Fruit fly (Drosophila melanogaster) whole organism, embryonic: ENCODE results near the gene CG34432.

Source experiments
- Asciz ChIP-seq: fragments of 200-800 bp; sonication (Bioruptor generic); optimal IDR thresholded peaks from 2 replicates; lab custom pipeline; 2017; ENCODE audit warnings: missing biosample characterization, mild to moderate bottlenecking, missing genetic modification characterization, missing genetic modification reagents
- CG11085 ChIP-seq: fragments of 200-800 bp; sonication (Bioruptor generic); IDR thresholded peaks from 2 replicates; pipeline ENCODE4 v1.3.6; 2022; ENCODE audit warnings: missing biosample characterization, missing genetic modification characterization
- CG11093 ChIP-seq: fragments of 200-800 bp; sonication (Bioruptor generic); IDR thresholded peaks from 3 replicates; pipeline ENCODE4 v1.3.6; 2022; ENCODE audit warnings: missing biosample characterization, missing genetic modification characterization
- CG11456 ChIP-seq: fragments of 200-800 bp; sonication (Bioruptor generic); IDR thresholded peaks from 3 replicates; pipeline ENCODE4 v1.3.6; 2022; ENCODE audit warnings: missing biosample characterization, missing genetic modification characterization
- CG11504 ChIP-seq: fragments of 200-800 bp; sonication (Bioruptor generic); optimal IDR thresholded peaks from 3 replicates; lab custom pipeline; 2019; ENCODE audit warnings: missing biosample characterization, mild to moderate bottlenecking, missing genetic modification characterization, moderate library complexity
- CG11723 ChIP-seq: fragments of 200-800 bp; sonication (Bioruptor generic); optimal IDR thresholded peaks from 2 replicates; lab custom pipeline; 2017; ENCODE audit warnings: missing biosample characterization, mild to moderate bottlenecking, missing genetic modification characterization
- CG1233 ChIP-seq: fragments of 200-800 bp; sonication (Bioruptor generic); optimal IDR thresholded peaks from 4 replicates; lab custom pipeline; 2018; ENCODE audit warnings: missing biosample characterization, mild to moderate bottlenecking, missing genetic modification characterization
- CG12391 ChIP-seq: fragments of 200-800 bp; sonication (Bioruptor generic); optimal IDR thresholded peaks from 3 replicates; lab custom pipeline; 2018; ENCODE audit warnings: missing biosample characterization, mild to moderate bottlenecking, missing genetic modification characterization, moderate library complexity
- CG13123 ChIP-seq: fragments of 200-800 bp; sonication (Bioruptor generic); optimal IDR thresholded peaks from 2 replicates; lab custom pipeline; 2016; ENCODE audit warnings: missing biosample characterization, missing genetic modification characterization
- CG15696 ChIP-seq: fragments of 200-800 bp; sonication (Bioruptor generic); optimal IDR thresholded peaks from 2 replicates; lab custom pipeline; 2019; ENCODE audit warnings: missing biosample characterization, mild to moderate bottlenecking, missing genetic modification characterization, moderate library complexity
- CG1603 ChIP-seq: fragments of 200-800 bp; sonication (Bioruptor generic); optimal IDR thresholded peaks from 2 replicates; lab custom pipeline; 2019; ENCODE audit warnings: missing biosample characterization, mild to moderate bottlenecking, missing genetic modification characterization, moderate library complexity
- CG1647 ChIP-seq: fragments of 200-800 bp; sonication (Bioruptor generic); optimal IDR thresholded peaks from 3 replicates; lab custom pipeline; 2016; ENCODE audit warnings: missing biosample characterization, missing genetic modification characterization
- CG18599 ChIP-seq: fragments of 200-800 bp; sonication (Bioruptor generic); optimal IDR thresholded peaks from 3 replicates; lab custom pipeline; 2017; ENCODE audit warnings: missing biosample characterization, missing genetic modification characterization, mild to moderate bottlenecking, moderate library complexity, missing genetic modification reagents
- CG3065 ChIP-seq: fragments of 200-800 bp; sonication (Bioruptor generic); optimal IDR thresholded peaks from 2 replicates; lab custom pipeline; 2016; ENCODE audit warnings: missing biosample characterization, missing genetic modification characterization
- CG33213 ChIP-seq: fragments of 200-800 bp; sonication (Bioruptor generic); optimal IDR thresholded peaks from 3 replicates; lab custom pipeline; 2016; ENCODE audit warnings: missing biosample characterization, missing genetic modification characterization
- CG33557 ChIP-seq: fragments of 200-800 bp; sonication (Bioruptor generic); optimal IDR thresholded peaks from 2 replicates; lab custom pipeline; 2019; ENCODE audit warnings: missing biosample characterization, mild to moderate bottlenecking, missing genetic modification characterization, moderate library complexity
- CG3838 ChIP-seq: fragments of 200-800 bp; sonication (Bioruptor generic); optimal IDR thresholded peaks from 3 replicates; lab custom pipeline; 2016; ENCODE audit warnings: missing biosample characterization, missing genetic modification characterization
- CG4820 ChIP-seq: fragments of 200-800 bp; sonication (Bioruptor generic); optimal IDR thresholded peaks from 3 replicates; lab custom pipeline; 2016; ENCODE audit warnings: missing biosample characterization, missing genetic modification characterization
- CG6683 ChIP-seq: fragments of 200-800 bp; sonication (Bioruptor generic); optimal IDR thresholded peaks from 2 replicates; lab custom pipeline; 2017; ENCODE audit warnings: missing biosample characterization, mild to moderate bottlenecking, missing genetic modification characterization, missing genetic modification reagents
- CG6689 ChIP-seq: fragments of 200-800 bp; sonication (Bioruptor generic); IDR thresholded peaks from 2 replicates; pipeline ENCODE4 v1.3.6; 2022; ENCODE audit warnings: missing biosample characterization, missing genetic modification characterization
- CG8388 ChIP-seq: fragments of 200-800 bp; sonication (Bioruptor generic); optimal IDR thresholded peaks from 2 replicates; lab custom pipeline; 2019; ENCODE audit warnings: missing biosample characterization, mild to moderate bottlenecking, missing genetic modification characterization, moderate library complexity
- CG8478 ChIP-seq: fragments of >200 bp; optimal IDR thresholded peaks from 2 replicates; lab custom pipeline; 2018
- Ets65A ChIP-seq: fragments of 200-800 bp; sonication (Bioruptor generic); peaks from one replicate; lab custom pipeline; 2016; ENCODE audit warnings: missing biosample characterization, missing genetic modification characterization
- MESR4 ChIP-seq: fragments of 200-800 bp; sonication (Bioruptor generic); optimal IDR thresholded peaks from 2 replicates; lab custom pipeline; 2018; ENCODE audit warnings: missing biosample characterization, mild to moderate bottlenecking, missing genetic modification characterization, moderate library complexity
- Ptx1 ChIP-seq: fragments of 200-800 bp; sonication (Bioruptor generic); IDR thresholded peaks from 2 replicates; pipeline ENCODE4 v1.3.6; 2022; ENCODE audit warnings: missing biosample characterization, missing genetic modification characterization
- Rfx ChIP-seq: fragments of 200-800 bp; sonication (Bioruptor generic); IDR thresholded peaks from 2 replicates; pipeline ENCODE4 v1.3.6; 2022; ENCODE audit warnings: missing biosample characterization, missing genetic modification characterization
- Spps ChIP-seq: fragments of 200-800 bp; sonication (Bioruptor generic); optimal IDR thresholded peaks from 2 replicates; lab custom pipeline; 2018; ENCODE audit warnings: missing biosample characterization, mild to moderate bottlenecking, missing genetic modification characterization
- TFAM ChIP-seq: fragments of 200-800 bp; sonication (Bioruptor generic); optimal IDR thresholded peaks from 2 replicates; lab custom pipeline; 2017; ENCODE audit warnings: missing biosample characterization, missing genetic modification characterization, inconsistent platforms
- aop ChIP-seq: fragments of 200-800 bp; sonication (Bioruptor generic); IDR thresholded peaks from 2 replicates; pipeline ENCODE4 v1.3.6; 2022; ENCODE audit warnings: missing biosample characterization, missing genetic modification characterization
- az2 ChIP-seq: fragments of 200-800 bp; sonication (Bioruptor generic); optimal IDR thresholded peaks from 3 replicates; lab custom pipeline; 2016; ENCODE audit warnings: missing biosample characterization, missing genetic modification characterization
- br ChIP-seq: fragments of >200 bp; optimal IDR thresholded peaks from 2 replicates; lab custom pipeline; 2017
- chinmo ChIP-seq: fragments of 200-800 bp; sonication (Bioruptor generic); IDR thresholded peaks from 4 replicates; pipeline ENCODE4 v1.3.6; 2022; ENCODE audit warnings: missing biosample characterization, missing genetic modification characterization; ENCODE audit not compliant: partially characterized antibody
- dmrt11E ChIP-seq: fragments of 200-800 bp; sonication (Bioruptor generic); optimal IDR thresholded peaks from 3 replicates; lab custom pipeline; 2018; ENCODE audit warnings: missing biosample characterization, mild to moderate bottlenecking, missing genetic modification characterization, moderate library complexity
- dysf ChIP-seq: fragments of 200-800 bp; sonication (Bioruptor generic); IDR thresholded peaks from 3 replicates; pipeline ENCODE4 v1.3.6; 2022; ENCODE audit warnings: missing biosample characterization, missing genetic modification characterization
- en ChIP-seq: fragments of 200-800 bp; sonication (Bioruptor generic); optimal IDR thresholded peaks from 2 replicates; lab custom pipeline; 2016; ENCODE audit warnings: missing biosample characterization, missing genetic modification characterization
- ewg ChIP-seq: fragments of 200-800 bp; sonication (Bioruptor generic); optimal IDR thresholded peaks from 3 replicates; lab custom pipeline; 2017; ENCODE audit warnings: mild to moderate bottlenecking, missing biosample characterization, missing genetic modification reagents, missing genetic modification characterization
- fd64A ChIP-seq: fragments of 200-800 bp; sonication (Bioruptor generic); optimal IDR thresholded peaks from 3 replicates; lab custom pipeline; 2018; ENCODE audit warnings: missing biosample characterization, mild to moderate bottlenecking, missing genetic modification characterization
- hkb ChIP-seq, 2 experiments: fragments of 200-800 bp in 1 of 2; fragments of >200 bp in 1 of 2; sonication (Bioruptor generic) in 1 of 2; IDR thresholded peaks in 1 of 2; optimal IDR thresholded peaks in 1 of 2; 2 replicates each; pipeline versions ENCODE4 v1.3.6 to Lab custom; 2017 to 2022; ENCODE audit warnings: missing biosample characterization in 1 of 2, missing genetic modification characterization in 1 of 2
- mam ChIP-seq: fragments of 200-800 bp; sonication (Bioruptor generic); optimal IDR thresholded peaks from 3 replicates; lab custom pipeline; 2016; ENCODE audit warnings: missing biosample characterization, missing genetic modification characterization
- repo ChIP-seq: fragments of 200-800 bp; sonication (Bioruptor generic); optimal IDR thresholded peaks from 2 replicates; lab custom pipeline; 2016; ENCODE audit warnings: missing biosample characterization, missing genetic modification characterization
- rib ChIP-seq: fragments of 200-800 bp; sonication (Bioruptor generic); IDR thresholded peaks from 2 replicates; pipeline ENCODE4 v1.3.6; 2022; ENCODE audit warnings: missing biosample characterization, missing genetic modification characterization
- sim ChIP-seq: fragments of 200-800 bp; sonication (Bioruptor generic); IDR thresholded peaks from 2 replicates; pipeline ENCODE4 v1.3.6; 2022; ENCODE audit warnings: missing biosample characterization, missing genetic modification characterization
- sima ChIP-seq: fragments of 200-800 bp; sonication (Bioruptor generic); optimal IDR thresholded peaks from 2 replicates; lab custom pipeline; 2016; ENCODE audit warnings: missing biosample characterization, missing genetic modification characterization
- sisA ChIP-seq: fragments of 200-800 bp; sonication (Bioruptor generic); IDR thresholded peaks from 2 replicates; pipeline ENCODE4 v1.3.6; 2022; ENCODE audit warnings: missing biosample characterization, missing genetic modification characterization
- sqz ChIP-seq: fragments of 200-800 bp; sonication (Bioruptor generic); optimal IDR thresholded peaks from 3 replicates; lab custom pipeline; 2018; ENCODE audit warnings: missing biosample characterization, mild to moderate bottlenecking, missing genetic modification characterization
- tio ChIP-seq: fragments of 200-800 bp; sonication (Bioruptor generic); optimal IDR thresholded peaks from 2 replicates; lab custom pipeline; 2017; ENCODE audit warnings: missing biosample characterization, missing genetic modification characterization, inconsistent platforms
- ttk ChIP-seq: fragments of 200-800 bp; sonication (Bioruptor generic); IDR thresholded peaks from 2 replicates; pipeline ENCODE4 v2.1.2; 2022; ENCODE audit warnings: missing biosample characterization, missing genetic modification characterization
- wdn ChIP-seq: fragments of 200-800 bp; sonication (Bioruptor generic); IDR thresholded peaks from 2 replicates; pipeline ENCODE4 v1.3.6; 2022; ENCODE audit warnings: missing biosample characterization, missing genetic modification characterization
- zfh1 ChIP-seq: fragments of 200-800 bp; sonication (Bioruptor generic); IDR thresholded peaks from 3 replicates; pipeline ENCODE4 v1.3.6; 2022; ENCODE audit warnings: missing biosample characterization, missing genetic modification characterization

CG34432 gene

dm6 chr3R:30600154-30601009, 48.6 kb upstream of the CG34432 start (continued):
- peak; percentile 89 for TF ChIP-seq ttk (GFP tag; lab: Robert Waterston, UW)
- TF ChIP-seq CG8478 (lab: Kevin White, UChicago), result no peak
- peak; percentile 63 for TF ChIP-seq TFAM (GFP tag; lab: Kevin White, UChicago)
- TF ChIP-seq CG12391, result peak; percentile 92
- peak; percentile 94 for TF ChIP-seq CG18599 (GFP tag; lab: Kevin White, UChicago)
- TF ChIP-seq CG11093 (GFP tag; lab: Robert Waterston, UW), result peak; percentile 86
- peak; percentile 78 for TF ChIP-seq fd64A
- peak; percentile 87 for TF ChIP-seq mam (GFP tag; lab: Kevin White, UChicago)
- peak; percentile 88 for TF ChIP-seq Spps (tag; lab: Kevin White, UChicago)
- peak; percentile 78 for TF ChIP-seq ewg (GFP tag; lab: Kevin White, UChicago)
- peak; percentile 63 for TF ChIP-seq CG33557 (GFP tag; lab: Kevin White, UChicago)
- TF ChIP-seq aop (GFP tag; lab: Robert Waterston, UW), result peak; percentile 81
- no peak for TF ChIP-seq br (lab: Kevin White, UChicago)
- peak; percentile 91 for TF ChIP-seq Ptx1 (GFP tag; lab: Robert Waterston, UW)
- TF ChIP-seq chinmo (GFP tag; lab: Robert Waterston, UW), result peak; percentile 52; the same call in 1 of the 4 replicates
- TF ChIP-seq tio (GFP tag; lab: Kevin White, UChicago), result peak; percentile 84
- peak; percentile 90 for TF ChIP-seq CG1603 (tag; lab: Kevin White, UChicago)
- peak; percentile 93 for TF ChIP-seq CG6689 (GFP tag; lab: Robert Waterston, UW)
- peak; percentile 95 for TF ChIP-seq Rfx (GFP tag; lab: Robert Waterston, UW)
- TF ChIP-seq CG1233 (GFP tag; lab: Kevin White, UChicago), result peak; percentile 85
- TF ChIP-seq MESR4, result peak; percentile 22
- peak; percentile 30 for TF ChIP-seq en (GFP tag; lab: Kevin White, UChicago)
- TF ChIP-seq CG11456, result peak; percentile 92
- peak; percentile 44 for TF ChIP-seq sqz (GFP tag; lab: Kevin White, UChicago)
- TF ChIP-seq wdn (GFP tag; lab: Robert Waterston, UW), result peak; percentile 87
- TF ChIP-seq hkb (optimal IDR thresholded peaks at IDR 0.05; lab: Kevin White, UChicago), result no peak
- TF ChIP-seq hkb (GFP tag; IDR thresholded peaks at IDR 0.05; lab: Robert Waterston, UW), result peak; percentile 98
- peak; percentile 82 for TF ChIP-seq CG4820
- peak; percentile 89 for TF ChIP-seq sisA (GFP tag; lab: Robert Waterston, UW)
- peak; percentile 92 for TF ChIP-seq dysf
- TF ChIP-seq rib (GFP tag; lab: Robert Waterston, UW), result peak; percentile 90
- TF ChIP-seq CG11504 (tag; lab: Kevin White, UChicago), result peak; percentile 90
- peak; percentile 77 for TF ChIP-seq CG33213 (GFP tag; lab: Kevin White, UChicago)
- TF ChIP-seq sim (GFP tag; lab: Robert Waterston, UW), result peak; percentile 89
- peak; percentile 84 for TF ChIP-seq CG11085 (GFP tag; lab: Robert Waterston, UW)
- TF ChIP-seq sima (GFP tag; lab: Kevin White, UChicago), result peak; percentile 40
- TF ChIP-seq CG13123 (GFP tag; lab: Kevin White, UChicago), result peak; percentile 85
- peak; percentile 80 for TF ChIP-seq repo (GFP tag; lab: Kevin White, UChicago)
- peak; percentile 93 for TF ChIP-seq CG8388 (GFP tag; lab: Kevin White, UChicago)
- peak; percentile 83 for TF ChIP-seq CG3838 (GFP tag; lab: Kevin White, UChicago)
- TF ChIP-seq zfh1 (GFP tag; lab: Robert Waterston, UW), result peak; percentile 93
- TF ChIP-seq dmrt11E (tag; lab: Kevin White, UChicago), result peak; percentile 79
- TF ChIP-seq az2 (GFP tag; lab: Kevin White, UChicago), result peak; percentile 90
- TF ChIP-seq Ets65A, result peak; percentile 94
- TF ChIP-seq CG1647, result peak; percentile 68
- TF ChIP-seq CG3065 (GFP tag; lab: Kevin White, UChicago), result peak; percentile 58
- peak; percentile 74 for TF ChIP-seq CG15696 (tag; lab: Kevin White, UChicago)
- TF ChIP-seq Asciz, result peak; percentile 86
- TF ChIP-seq CG11723 (GFP tag; lab: Kevin White, UChicago), result peak; percentile 77
- peak; percentile 81 for TF ChIP-seq CG6683 (GFP tag; lab: Kevin White, UChicago)
